Worm (Caenorhabditis elegans): ENCODE measurements around the gene clec-26.

The clec-26 gene

ce11 chrV:16871387-16871786 lies 23.0 kb downstream of the clec-26 start, which contains the start of gene thn-4:
thn-4 (minus strand) TSS chrV:16871487.
- TF ChIP-seq tab-1 (GFP tag; IDR thresholded peaks at IDR 0.05) (no peak), ref-1 (GFP tag; conservative IDR thresholded peaks at IDR 0.05) (no peak), ztf-29 (GFP tag; IDR thresholded peaks at IDR 0.05) (no peak), T22C8.4 (GFP tag; IDR thresholded peaks at IDR 0.05) (no peak), flt-1 (GFP tag; IDR thresholded peaks at IDR 0.05) (no peak), klf-2 (GFP tag; conservative IDR thresholded peaks at IDR 0.05) (no peak), ztf-23 (GFP tag; IDR thresholded peaks at IDR 0.05) (no peak), med-1 (GFP tag; optimal IDR thresholded peaks at IDR 0.05; ENCODE audit: insufficient read depth) (no peak)

ce11 chrV:16873642-16874041 lies 25.2 kb downstream of the clec-26 start, which contains the start of gene srw-23:
srw-23 (plus strand) TSS chrV:16873942.
- TF ChIP-seq ref-1 (GFP tag; conservative IDR thresholded peaks at IDR 0.05) (no peak), ztf-29 (GFP tag; IDR thresholded peaks at IDR 0.05) (no peak), klf-2 (GFP tag; conservative IDR thresholded peaks at IDR 0.05) (no peak), med-1 (GFP tag; optimal IDR thresholded peaks at IDR 0.05; ENCODE audit: insufficient read depth) (no peak), T22C8.4 (GFP tag; IDR thresholded peaks at IDR 0.05) (no peak), flt-1 (GFP tag; IDR thresholded peaks at IDR 0.05) (no peak), ztf-23 (GFP tag; IDR thresholded peaks at IDR 0.05) (no peak), tab-1 (GFP tag; IDR thresholded peaks at IDR 0.05) (no peak), cog-1 (tag; optimal IDR thresholded peaks at IDR 0.05) (no peak)

- TF ChIP-seq ztf-23 (GFP tag; IDR thresholded peaks at IDR 0.05) (no peak), cog-1 (tag; optimal IDR thresholded peaks at IDR 0.05) (no peak), med-1 (GFP tag; optimal IDR thresholded peaks at IDR 0.05; ENCODE audit: insufficient read depth) (no peak), T22C8.4 (GFP tag; IDR thresholded peaks at IDR 0.05) (no peak), ref-1 (GFP tag; conservative IDR thresholded peaks at IDR 0.05) (no peak), klf-2 (GFP tag; conservative IDR thresholded peaks at IDR 0.05) (no peak), ztf-29 (GFP tag; IDR thresholded peaks at IDR 0.05) (no peak), flt-1 (GFP tag; IDR thresholded peaks at IDR 0.05) (no peak), tab-1 (GFP tag; IDR thresholded peaks at IDR 0.05) (no peak)
Measured at ce11 chrV:16874966-16875365, 26.6 kb downstream of the clec-26 start, which contains the start of gene F49A5.10. F49A5.10 (plus strand) TSS chrV:16875266.

ce11 chrV:16879532-16879931 lies 31.1 kb downstream of the clec-26 start:
- TF ChIP-seq klf-2 (GFP tag; conservative IDR thresholded peaks at IDR 0.05): no peak
- no peak for TF ChIP-seq flt-1 (GFP tag; IDR thresholded peaks at IDR 0.05)
- no peak for TF ChIP-seq T22C8.4 (GFP tag; IDR thresholded peaks at IDR 0.05)
- no peak for TF ChIP-seq ztf-23 (GFP tag; IDR thresholded peaks at IDR 0.05)
- no peak for TF ChIP-seq tab-1 (GFP tag; IDR thresholded peaks at IDR 0.05)
- TF ChIP-seq med-1 (GFP tag; optimal IDR thresholded peaks at IDR 0.05; ENCODE audit: insufficient read depth): no peak

- TF ChIP-seq ref-1 (GFP tag; conservative IDR thresholded peaks at IDR 0.05) (no peak), tab-1 (GFP tag; IDR thresholded peaks at IDR 0.05) (no peak), cog-1 (tag; optimal IDR thresholded peaks at IDR 0.05) (no peak), flt-1 (GFP tag; IDR thresholded peaks at IDR 0.05) (no peak), klf-2 (GFP tag; conservative IDR thresholded peaks at IDR 0.05) (no peak), ztf-29 (GFP tag; IDR thresholded peaks at IDR 0.05) (no peak), ztf-23 (GFP tag; IDR thresholded peaks at IDR 0.05) (no peak), med-1 (GFP tag; optimal IDR thresholded peaks at IDR 0.05; ENCODE audit: insufficient read depth) (no peak)
Measured at ce11 chrV:16880054-16880453, 31.6 kb downstream of the clec-26 start, which contains the start of gene F09C6.3. F09C6.3 (minus strand) TSS chrV:16880154.

DNA sequence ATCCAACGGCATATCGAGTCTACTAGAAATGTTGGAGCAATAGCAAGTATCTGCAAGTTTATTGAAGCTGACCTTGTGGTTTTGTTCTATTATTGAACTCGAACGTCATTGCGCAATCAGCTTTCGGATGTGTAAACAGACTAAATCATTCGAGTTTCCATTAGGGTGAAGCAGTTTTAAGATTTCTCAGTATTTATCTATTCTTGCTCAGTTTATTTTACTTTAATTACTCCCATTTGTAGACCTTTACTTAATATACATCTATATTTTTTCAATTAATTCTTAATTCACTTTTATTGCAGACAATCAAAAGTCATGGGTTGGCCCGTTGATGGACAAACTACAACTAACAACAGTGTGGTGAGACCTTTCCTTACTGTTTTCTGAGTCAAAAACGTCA lies 32.3 kb downstream of the clec-26 start, which contains the start of gene F09C6.14:
TSS of gene F09C6.14 (plus strand) at position 301 of the 400 bp plus-strand sequence.
- TF ChIP-seq ref-1 (GFP tag; conservative IDR thresholded peaks at IDR 0.05) (no peak), flt-1 (GFP tag; IDR thresholded peaks at IDR 0.05) (no peak), ztf-23 (GFP tag; IDR thresholded peaks at IDR 0.05) (no peak), cog-1 (tag; optimal IDR thresholded peaks at IDR 0.05) (no peak), med-1 (GFP tag; optimal IDR thresholded peaks at IDR 0.05; ENCODE audit: insufficient read depth) (no peak), ztf-29 (GFP tag; IDR thresholded peaks at IDR 0.05) (no peak), tab-1 (GFP tag; IDR thresholded peaks at IDR 0.05) (no peak), T22C8.4 (GFP tag; IDR thresholded peaks at IDR 0.05) (no peak)

DNA sequence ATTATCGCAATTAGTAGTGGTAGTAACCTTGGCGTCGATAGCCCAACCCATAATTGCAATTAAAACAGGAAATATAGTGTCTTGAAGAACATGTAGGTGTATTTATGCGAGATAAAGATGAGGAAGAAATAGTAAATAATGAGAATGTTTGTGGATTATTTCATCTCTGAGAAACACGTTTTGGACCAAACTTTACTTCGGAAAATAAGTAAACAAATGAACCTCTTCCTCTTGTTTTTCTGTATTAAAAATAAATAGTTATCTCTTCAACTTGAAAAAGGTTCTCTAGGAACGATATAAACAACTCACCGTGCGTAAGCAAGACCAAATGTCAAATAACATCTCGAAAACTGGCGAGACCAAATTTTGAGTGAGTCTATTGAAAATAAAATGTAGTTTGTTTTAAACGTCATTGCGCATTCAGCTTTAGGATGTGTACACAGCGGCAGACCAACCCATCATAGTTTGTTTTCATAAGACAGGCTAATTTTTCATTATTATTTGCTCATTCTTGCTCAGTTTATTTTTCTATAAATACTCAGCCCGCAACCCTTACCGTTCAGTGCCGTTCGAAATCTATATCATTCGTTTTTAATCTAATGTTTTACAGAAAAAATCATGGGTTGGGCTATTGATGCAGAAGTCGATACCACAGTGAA lies 34.0 kb downstream of the clec-26 start, which contains the start of the genes F09C6.11 and F09C6.12:
TSS of gene F09C6.11 (minus strand) at position 51 of the 659 bp plus-strand sequence.
TSS of gene F09C6.12 (plus strand) at position 609 of the 659 bp plus-strand sequence.
- no peak for TF ChIP-seq tab-1 (GFP tag; IDR thresholded peaks at IDR 0.05)
- no peak for TF ChIP-seq T22C8.4 (GFP tag; IDR thresholded peaks at IDR 0.05)
- no peak for TF ChIP-seq ztf-23 (GFP tag; IDR thresholded peaks at IDR 0.05)
- TF ChIP-seq cog-1 (tag; optimal IDR thresholded peaks at IDR 0.05): no peak
- no peak for TF ChIP-seq klf-2 (GFP tag; conservative IDR thresholded peaks at IDR 0.05)
- TF ChIP-seq ztf-29 (GFP tag; IDR thresholded peaks at IDR 0.05): no peak
- no peak for TF ChIP-seq med-1 (GFP tag; optimal IDR thresholded peaks at IDR 0.05; ENCODE audit: insufficient read depth)
- TF ChIP-seq flt-1 (GFP tag; IDR thresholded peaks at IDR 0.05): no peak

- TF ChIP-seq ref-1 (GFP tag; conservative IDR thresholded peaks at IDR 0.05) (no peak), klf-2 (GFP tag; conservative IDR thresholded peaks at IDR 0.05) (no peak), med-1 (GFP tag; optimal IDR thresholded peaks at IDR 0.05; ENCODE audit: insufficient read depth) (no peak), ztf-23 (GFP tag; IDR thresholded peaks at IDR 0.05) (no peak), cog-1 (tag; optimal IDR thresholded peaks at IDR 0.05) (no peak), tab-1 (GFP tag; IDR thresholded peaks at IDR 0.05) (no peak), flt-1 (GFP tag; IDR thresholded peaks at IDR 0.05) (no peak), T22C8.4 (GFP tag; IDR thresholded peaks at IDR 0.05) (no peak), ztf-29 (GFP tag; IDR thresholded peaks at IDR 0.05) (no peak)
Measured at ce11 chrV:16884744-16885143, 36.3 kb downstream of the clec-26 start, which contains the start of gene F09C6.13. F09C6.13 (plus strand) TSS chrV:16885044.

DNA sequence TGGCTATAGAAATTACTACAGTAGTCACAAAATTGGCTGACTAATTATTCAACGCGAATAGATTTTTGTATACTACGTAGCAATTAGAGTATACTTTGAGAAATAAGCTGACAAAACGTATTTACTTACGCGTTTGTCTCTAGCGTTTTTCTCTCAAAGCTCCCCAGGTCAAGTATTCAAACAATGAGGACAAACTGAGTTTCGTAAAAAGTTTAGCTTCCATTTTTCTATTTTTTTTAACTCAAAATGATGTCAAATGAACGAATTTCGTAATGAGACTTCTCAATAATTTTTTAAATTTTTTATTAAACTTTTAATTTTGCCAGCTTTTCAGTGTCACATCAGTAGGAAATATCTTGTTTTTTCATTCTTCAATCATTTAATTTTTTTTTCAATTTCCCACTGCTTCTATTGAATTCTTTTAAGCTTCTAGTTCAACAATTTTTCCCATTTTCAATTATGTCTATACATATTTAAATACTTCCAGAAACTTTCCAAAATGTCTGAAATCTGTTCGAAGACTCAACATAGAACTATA lies 40.4 kb downstream of the clec-26 start, which contains the start of the genes ifas-2 and fbxa-44:
TSS of gene ifas-2 (minus strand) at position 101 of the 538 bp plus-strand sequence.
TSS of gene fbxa-44 (plus strand) at position 488 of the 538 bp plus-strand sequence.
- no peak for TF ChIP-seq med-1 (GFP tag; optimal IDR thresholded peaks at IDR 0.05; ENCODE audit: insufficient read depth)
- TF ChIP-seq tab-1 (GFP tag; IDR thresholded peaks at IDR 0.05): no peak
- TF ChIP-seq cog-1 (tag; optimal IDR thresholded peaks at IDR 0.05): no peak
- no peak for TF ChIP-seq T22C8.4 (GFP tag; IDR thresholded peaks at IDR 0.05)
